Fruit fly (Drosophila melanogaster) whole organism, embryonic: Measurements from ENCODE around the gene CG33679.

Experiments
- CG42726 ChIP-seq: fragments of 200-800 bp; sonication (Bioruptor generic); IDR thresholded peaks from 2 replicates; pipeline ENCODE4 v1.3.6; 2022; ENCODE audit warnings: missing biosample characterization, missing genetic modification characterization; ENCODE audit not compliant: partially characterized antibody
- CG6175 ChIP-seq: fragments of 200-800 bp; sonication (Bioruptor generic); IDR thresholded peaks from 3 replicates; pipeline ENCODE4 v1.3.6; 2022; ENCODE audit warnings: missing biosample characterization, missing genetic modification characterization
- CG7963 ChIP-seq: fragments of 200-800 bp; sonication (Bioruptor generic); IDR thresholded peaks from 3 replicates; pipeline ENCODE4 v1.3.6; 2022; ENCODE audit warnings: missing biosample characterization, missing genetic modification characterization; ENCODE audit not compliant: partially characterized antibody
- GATAe ChIP-seq: fragments of 200-800 bp; sonication (Bioruptor generic); conservative IDR thresholded peaks from 2 replicates; pipeline ENCODE4 v1.3.6; 2022; ENCODE audit warnings: missing biosample characterization, missing genetic modification characterization
- Opbp ChIP-seq: fragments of 200-800 bp; sonication (Bioruptor generic); IDR thresholded peaks from 3 replicates; pipeline ENCODE4 v1.3.6; 2022; ENCODE audit warnings: missing biosample characterization, missing genetic modification characterization; ENCODE audit not compliant: partially characterized antibody
- fd64A ChIP-seq: fragments of 200-800 bp; sonication (Bioruptor generic); optimal IDR thresholded peaks from 3 replicates; lab custom pipeline; 2018; ENCODE audit warnings: missing biosample characterization, mild to moderate bottlenecking, missing genetic modification characterization
- fu2 ChIP-seq: fragments of 200-800 bp; sonication (Bioruptor generic); optimal IDR thresholded peaks from 2 replicates; lab custom pipeline; 2016; ENCODE audit warnings: missing biosample characterization, missing genetic modification characterization
- kay ChIP-seq: fragments of 200-800 bp; sonication (Bioruptor generic); optimal IDR thresholded peaks from 2 replicates; lab custom pipeline; 2016; ENCODE audit warnings: missing biosample characterization, missing genetic modification characterization

- TF ChIP-seq GATAe (GFP tag; lab: Robert Waterston, UW) (no peak), CG7963 (GFP tag; lab: Robert Waterston, UW) (no peak), fu2 (GFP tag; lab: Kevin White, UChicago) (no peak), CG6175 (no peak), Opbp (no peak), CG42726 (GFP tag; lab: Robert Waterston, UW) (no peak), kay (no peak), fd64A (GFP tag; lab: Kevin White, UChicago) (no peak)
These were observed 14.4 kb upstream of the CG33679 start for dm6 chr2L:15043718-15044117.
